Worm (Caenorhabditis elegans): ENCODE results near the gene F53B3.6.
"Not testable (repeated sequence)": the region's sequence is repeated elsewhere in the genome, so short reads cannot be mapped to it uniquely, and the experiment has no call there.

F53B3.6 gene

ce11 chrX:2891141-2891739 is 27.2 kb downstream of the F53B3.6 start, which contains the start of gene B0410.3 (continued):
- TF ChIP-seq gei-8 (GFP tag; optimal IDR thresholded peaks at IDR 0.05) (peak; percentile 17), T20F7.1 (GFP tag; optimal IDR thresholded peaks at IDR 0.05) (no peak), madf-5 (GFP tag; IDR thresholded peaks at IDR 0.05) (no peak), ceh-44 (GFP tag; IDR thresholded peaks at IDR 0.05) (no peak), hmg-1.1 (GFP tag; IDR thresholded peaks at IDR 0.05) (no peak), aha-1 (tag) (peak; percentile 95), nhr-41 (GFP tag; IDR thresholded peaks at IDR 0.05) (no peak), ama-1 (optimal IDR thresholded peaks at IDR 0.05) (peak; percentile 89), tra-1 (GFP tag; IDR thresholded peaks at IDR 0.05) (no peak), nhr-28 (tag; optimal IDR thresholded peaks at IDR 0.05) (peak; percentile 86), mep-1 (tag; optimal IDR thresholded peaks at IDR 0.05) (peak; percentile 21)

- TF ChIP-seq snpc-1.2 (GFP tag; IDR thresholded peaks at IDR 0.05) (0 out of 2 replicates have a peak, but pooled peaks have one; percentile 40), snpc-4 (tag; optimal IDR thresholded peaks at IDR 0.05) (peak; percentile 73), F26F4.8 (GFP tag; conservative IDR thresholded peaks at IDR 0.05) (no peak), mdt-29 (GFP tag; IDR thresholded peaks at IDR 0.05) (0 out of 2 replicates have a peak, but pooled peaks have one; percentile 19), nhr-42 (GFP tag; IDR thresholded peaks at IDR 0.05) (0 out of 2 replicates have a peak, but pooled peaks have one; percentile 58)
Observed at ce11 chrX:2891879-2892278, 27.9 kb downstream of the F53B3.6 start.

ce11 chrX:2893026-2893662 is 29.1 kb downstream of the F53B3.6 start:
- TF ChIP-seq nhr-28 (tag; optimal IDR thresholded peaks at IDR 0.05) = peak; percentile 55
- peak; percentile 71 for TF ChIP-seq nhr-48 (tag; optimal IDR thresholded peaks at IDR 0.05)
- TF ChIP-seq lin-38 (GFP tag; IDR thresholded peaks at IDR 0.05) = no peak
- TF ChIP-seq mes-2 (tag; optimal IDR thresholded peaks at IDR 0.05; ENCODE audit: poor library complexity, severe bottlenecking) = peak; percentile 18
- TF ChIP-seq zip-2 (tag; optimal IDR thresholded peaks at IDR 0.05) = no peak
- 0 out of 2 replicates have a peak, but pooled peaks have one; percentile 15 for TF ChIP-seq zfp-3 (GFP tag; conservative IDR thresholded peaks at IDR 0.05)
- TF ChIP-seq zag-1 (tag; optimal IDR thresholded peaks at IDR 0.05) = no peak
- TF ChIP-seq mxl-2 (GFP tag; conservative IDR thresholded peaks at IDR 0.05) = peak; percentile 46; the same call in 1 of the 2 replicates
- no peak for TF ChIP-seq nhr-76 (tag; optimal IDR thresholded peaks at IDR 0.05)
- TF ChIP-seq spr-3 (GFP tag; optimal IDR thresholded peaks at IDR 0.05) = no peak
- peak in 1 of 2 experiments; percentile 2 for TF ChIP-seq hif-1 (tag; optimal IDR thresholded peaks at IDR 0.05)
- TF ChIP-seq hlh-11 (tag; optimal IDR thresholded peaks at IDR 0.05) = peak; percentile 35
- peak; percentile 57 for TF ChIP-seq hlh-30 (tag; optimal IDR thresholded peaks at IDR 0.05; ENCODE audit: insufficient read depth)
- TF ChIP-seq F37D6.2 (tag; optimal IDR thresholded peaks at IDR 0.05) = no peak
- TF ChIP-seq ama-1 (optimal IDR thresholded peaks at IDR 0.05) = no peak
- peak; percentile 9 for TF ChIP-seq mxl-3 (GFP tag; optimal IDR thresholded peaks at IDR 0.05)
- TF ChIP-seq dmd-6 (GFP tag; IDR thresholded peaks at IDR 0.05) = 0 out of 2 replicates have a peak, but pooled peaks have one; percentile 14
- TF ChIP-seq nhr-42 (GFP tag; IDR thresholded peaks at IDR 0.05) = 0 out of 2 replicates have a peak, but pooled peaks have one; percentile 9
- no peak for TF ChIP-seq dmd-8 (GFP tag; IDR thresholded peaks at IDR 0.05)
- TF ChIP-seq aha-1 (tag) = peak; percentile 79
- no peak for TF ChIP-seq mep-1 (tag; optimal IDR thresholded peaks at IDR 0.05)
- peak; percentile 7 for TF ChIP-seq rbr-2 (tag; optimal IDR thresholded peaks at IDR 0.05)
- TF ChIP-seq duxl-1 (tag; optimal IDR thresholded peaks at IDR 0.05; ENCODE audit: poor library complexity) = peak; percentile 12

DNA sequence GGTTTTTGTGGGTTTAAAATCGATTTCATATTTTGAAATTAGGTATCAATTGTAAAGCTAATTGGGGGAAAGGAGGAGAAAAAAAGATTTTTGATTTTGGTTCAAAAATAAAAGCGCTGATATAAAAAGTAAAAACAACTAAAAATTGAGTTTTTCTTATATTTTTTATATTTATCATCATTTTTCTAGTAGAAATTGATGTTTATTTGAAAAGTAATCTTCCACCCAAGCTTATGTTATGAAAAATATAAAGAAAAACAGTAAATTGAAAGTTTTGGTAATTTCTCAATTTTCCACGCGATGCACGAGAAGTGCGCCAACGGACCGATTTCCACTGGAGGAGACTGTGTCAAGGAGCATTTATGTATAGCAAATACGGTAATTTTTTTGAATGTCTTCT is 30.2 kb downstream of the F53B3.6 start, which contains the start of gene B0410.1:
TSS of gene B0410.1 (plus strand) at position 301 of the 400 bp plus-strand sequence.
- TF ChIP-seq mxl-2 (GFP tag; conservative IDR thresholded peaks at IDR 0.05); dmd-6 (GFP tag; IDR thresholded peaks at IDR 0.05); F10B5.3 (tag; optimal IDR thresholded peaks at IDR 0.05): not testable (repeated sequence)
